Worm (Caenorhabditis elegans) whole organism, L1 larva: Measurements from ENCODE around the gene Y7A5A.8.

Experiments used
- C16A3.4 ChIP-seq: fragments of 150-350 bp; optimal IDR thresholded peaks from 2 replicates; lab custom pipeline; 2014; ENCODE audit warnings: missing biosample characterization, missing genetic modification characterization
- Y116A8C.19 ChIP-seq: sonication (generic microtip); optimal IDR thresholded peaks from 2 replicates; lab custom pipeline; 2016; ENCODE audit warnings: missing compliant biosample characterization, missing genetic modification characterization, borderline replicate concordance
- ama-1 ChIP-seq: fragments of 150-350 bp; optimal IDR thresholded peaks from 2 replicates; lab custom pipeline; 2014
- blmp-1 ChIP-seq: fragments of 150-350 bp; optimal IDR thresholded peaks from 2 replicates; lab custom pipeline; 2014; ENCODE audit warnings: missing biosample characterization, missing genetic modification characterization
- ceh-63 ChIP-seq: fragments of 200-800 bp; sonication (Bioruptor generic); optimal IDR thresholded peaks from 2 replicates; lab custom pipeline; 2018; ENCODE audit warnings: mild to moderate bottlenecking, missing genetic modification characterization, missing compliant biosample characterization
- ceh-8 ChIP-seq: fragments of 200-800 bp; sonication (Bioruptor generic); optimal IDR thresholded peaks from 2 replicates; lab custom pipeline; 2018; ENCODE audit warnings: mild to moderate bottlenecking, missing genetic modification characterization, moderate library complexity, missing compliant biosample characterization
- ceh-88 ChIP-seq: fragments of 200-800 bp; sonication (Bioruptor generic); IDR thresholded peaks from 2 replicates; pipeline ENCODE4 v1.3.6; 2022; ENCODE audit warnings: missing genetic modification characterization, missing compliant biosample characterization
- elt-2 ChIP-seq: sonication (generic microtip); optimal IDR thresholded peaks from 2 replicates; lab custom pipeline; 2016; ENCODE audit warnings: missing genetic modification characterization, mild to moderate bottlenecking, inconsistent platforms, missing compliant biosample characterization, missing genetic modification reagents
- grh-1 ChIP-seq: fragments of 200-800 bp; sonication (Bioruptor generic); IDR thresholded peaks from 2 replicates; pipeline ENCODE4 v1.3.6; 2022; ENCODE audit warnings: missing genetic modification reagents, missing genetic modification characterization, missing compliant biosample characterization
- hpl-2 ChIP-seq: fragments of 150-350 bp; optimal IDR thresholded peaks from 2 replicates; lab custom pipeline; 2014; ENCODE audit warnings: missing biosample characterization, missing genetic modification reagents, missing genetic modification characterization
- irx-1 ChIP-seq: sonication (generic microtip); optimal IDR thresholded peaks from 2 replicates; lab custom pipeline; 2016; ENCODE audit warnings: missing genetic modification characterization, missing compliant biosample characterization
- jun-1 ChIP-seq: fragments of 150-350 bp; optimal IDR thresholded peaks from 2 replicates; lab custom pipeline; 2014; ENCODE audit warnings: missing biosample characterization, missing genetic modification reagents, missing genetic modification characterization
- lin-35 ChIP-seq, 2 experiments: fragments of 150-350 bp; optimal IDR thresholded peaks; 2 replicates each; lab custom pipeline; 2014; ENCODE audit warnings: missing biosample characterization in 2 of 2, missing genetic modification characterization in 2 of 2, missing genetic modification reagents in 2 of 2
- lir-3 ChIP-seq: sonication (generic microtip); optimal IDR thresholded peaks from 2 replicates; lab custom pipeline; 2016; ENCODE audit warnings: mild to moderate bottlenecking, missing genetic modification characterization, moderate library complexity, missing compliant biosample characterization; ENCODE audit not compliant: poor library complexity
- lsy-2 ChIP-seq, 2 experiments: fragments of 150-350 bp; optimal IDR thresholded peaks; 2 replicates each; lab custom pipeline; 2014; ENCODE audit warnings: missing biosample characterization in 2 of 2, missing genetic modification characterization in 2 of 2
- mab-9 ChIP-seq: fragments of 200-800 bp; sonication (Bioruptor generic); IDR thresholded peaks from 2 replicates; pipeline ENCODE4 v1.3.6; 2022; ENCODE audit warnings: missing genetic modification reagents, missing genetic modification characterization, missing compliant biosample characterization
- mef-2 ChIP-seq: fragments of 150-350 bp; optimal IDR thresholded peaks from 2 replicates; lab custom pipeline; 2014; ENCODE audit warnings: missing biosample characterization, missing genetic modification characterization
- mep-1 ChIP-seq: fragments of 150-350 bp; optimal IDR thresholded peaks from 2 replicates; lab custom pipeline; 2014; ENCODE audit warnings: missing biosample characterization, missing genetic modification characterization
- nhr-20 ChIP-seq: sonication (generic microtip); optimal IDR thresholded peaks from 2 replicates; lab custom pipeline; 2016; ENCODE audit warnings: mild to moderate bottlenecking, missing genetic modification characterization, missing compliant biosample characterization
- nhr-28 ChIP-seq: fragments of 150-350 bp; optimal IDR thresholded peaks from 2 replicates; lab custom pipeline; 2014; ENCODE audit warnings: missing biosample characterization, missing genetic modification characterization
- nhr-47 ChIP-seq: sonication (generic microtip); optimal IDR thresholded peaks from 2 replicates; lab custom pipeline; 2016; ENCODE audit warnings: mild to moderate bottlenecking, missing genetic modification characterization, moderate library complexity, missing compliant biosample characterization
- nhr-77 ChIP-seq: fragments of 150-350 bp; optimal IDR thresholded peaks from 2 replicates; lab custom pipeline; 2014; ENCODE audit warnings: missing biosample characterization, missing genetic modification characterization
- nhr-85 ChIP-seq: sonication (generic microtip); peaks from one replicate; lab custom pipeline; 2016; ENCODE audit warnings: missing genetic modification characterization, inconsistent platforms, missing compliant biosample characterization
- nhr-90 ChIP-seq: sonication (generic microtip); optimal IDR thresholded peaks from 2 replicates; lab custom pipeline; 2016; ENCODE audit warnings: mild to moderate bottlenecking, missing genetic modification characterization, missing compliant biosample characterization; ENCODE audit not compliant: poor library complexity
- pqm-1 ChIP-seq: sonication (generic microtip); optimal IDR thresholded peaks from 3 replicates; lab custom pipeline; 2017; ENCODE audit warnings: missing biosample characterization, missing genetic modification characterization
- rnt-1 ChIP-seq: sonication (generic microtip); optimal IDR thresholded peaks from 2 replicates; lab custom pipeline; 2016; ENCODE audit warnings: mild to moderate bottlenecking, missing genetic modification characterization, moderate library complexity, missing compliant biosample characterization
- snu-23 ChIP-seq: sonication (generic microtip); optimal IDR thresholded peaks from 2 replicates; lab custom pipeline; 2016; ENCODE audit warnings: missing genetic modification characterization, missing compliant biosample characterization
- sox-4 ChIP-seq: sonication (generic microtip); optimal IDR thresholded peaks from 2 replicates; lab custom pipeline; 2016; ENCODE audit warnings: missing genetic modification characterization, missing compliant biosample characterization
- sptf-1 ChIP-seq: fragments of 150-350 bp; optimal IDR thresholded peaks from 2 replicates; lab custom pipeline; 2014; ENCODE audit warnings: missing biosample characterization, missing genetic modification characterization
- swsn-7 ChIP-seq: sonication (generic microtip); optimal IDR thresholded peaks from 2 replicates; lab custom pipeline; 2016; ENCODE audit warnings: missing genetic modification characterization, missing compliant biosample characterization
- tlp-1 ChIP-seq: fragments of 150-350 bp; optimal IDR thresholded peaks from 2 replicates; lab custom pipeline; 2014; ENCODE audit warnings: missing biosample characterization, missing genetic modification characterization
- unc-86 ChIP-seq: sonication (generic microtip); optimal IDR thresholded peaks from 2 replicates; lab custom pipeline; 2016; ENCODE audit warnings: missing genetic modification characterization, missing compliant biosample characterization
- vab-15 ChIP-seq: sonication (generic microtip); optimal IDR thresholded peaks from 2 replicates; lab custom pipeline; 2017; ENCODE audit warnings: missing genotype, mild to moderate bottlenecking, missing genetic modification characterization, missing compliant biosample characterization
- xbp-1 ChIP-seq: sonication (generic microtip); optimal IDR thresholded peaks from 2 replicates; lab custom pipeline; 2016; ENCODE audit warnings: missing genetic modification characterization, missing compliant biosample characterization
- zag-1 ChIP-seq: fragments of 150-350 bp; optimal IDR thresholded peaks from 2 replicates; lab custom pipeline; 2014; ENCODE audit warnings: missing biosample characterization, missing genetic modification characterization
- ztf-4 ChIP-seq: fragments of 150-350 bp; optimal IDR thresholded peaks from 2 replicates; lab custom pipeline; 2014; ENCODE audit warnings: missing biosample characterization, missing genetic modification characterization

Gene Y7A5A.8

ce11 chrX:15794977-15795376 is 27.3 kb upstream of the Y7A5A.8 start, which contains the start of gene Y7A5A.10:
Gene Y7A5A.10 (minus strand): TSS chrX:15795077.
- no peak for TF ChIP-seq zag-1 (tag; lab: Kevin White, UChicago)
- no peak for TF ChIP-seq mep-1 (tag; lab: Kevin White, UChicago)
- TF ChIP-seq ama-1 (lab: Kevin White, UChicago): no peak
- TF ChIP-seq nhr-47 (tag; lab: Kevin White, UChicago): no peak
- TF ChIP-seq unc-86: no peak
- TF ChIP-seq vab-15 (tag; lab: Kevin White, UChicago): no peak
- no peak for TF ChIP-seq lsy-2 (tag; optimal IDR thresholded peaks at IDR 0.05; lab: Kevin White, UChicago)
- TF ChIP-seq irx-1 (tag; lab: Kevin White, UChicago): no peak
- no peak for TF ChIP-seq sptf-1 (tag; lab: Kevin White, UChicago)
- no peak for TF ChIP-seq swsn-7 (tag; lab: Kevin White, UChicago)
- no peak for TF ChIP-seq xbp-1

- TF ChIP-seq nhr-85: no peak
- TF ChIP-seq nhr-90 (tag; lab: Kevin White, UChicago): peak; percentile 22
- TF ChIP-seq xbp-1: no peak
- peak; percentile 18; the same call in 1 of the 2 replicates for TF ChIP-seq grh-1 (GFP tag; lab: Robert Waterston, UW)
- no peak for TF ChIP-seq jun-1 (tag; lab: Kevin White, UChicago)
- TF ChIP-seq blmp-1 (tag; lab: Kevin White, UChicago): no peak
- TF ChIP-seq sox-4: no peak
- no peak for TF ChIP-seq ceh-8 (GFP tag; lab: Kevin White, UChicago)
- no peak for TF ChIP-seq ceh-88 (GFP tag; lab: Robert Waterston, UW)
- TF ChIP-seq snu-23: no peak
- no peak for TF ChIP-seq pqm-1 (tag; lab: Kevin White, UChicago)
Observed at ce11 chrX:15796633-15797032, 25.7 kb upstream of the Y7A5A.8 start.

- TF ChIP-seq rnt-1 (tag; lab: Kevin White, UChicago) (no peak), elt-2 (tag; lab: Kevin White, UChicago) (peak; percentile 35)
Observed at ce11 chrX:15799595-15799994, 22.7 kb upstream of the Y7A5A.8 start, which contains the start of gene Y7A5A.6. Gene Y7A5A.6 (minus strand): TSS chrX:15799695.

- TF ChIP-seq vab-15 (tag; lab: Kevin White, UChicago): no peak
- TF ChIP-seq nhr-20 (tag; lab: Kevin White, UChicago): no peak
- no peak for TF ChIP-seq mab-9 (GFP tag; lab: Robert Waterston, UW)
- TF ChIP-seq pqm-1 (tag; lab: Kevin White, UChicago): no peak
- no peak for TF ChIP-seq Y116A8C.19 (tag; lab: Kevin White, UChicago)
- no peak for TF ChIP-seq C16A3.4
- no peak for TF ChIP-seq ceh-63 (GFP tag; lab: Kevin White, UChicago)
- no peak for TF ChIP-seq ztf-4
- no peak for TF ChIP-seq nhr-47 (tag; lab: Kevin White, UChicago)
- TF ChIP-seq lin-35 (GFP tag; optimal IDR thresholded peaks at IDR 0.05; lab: Kevin White, UChicago): no peak
- no peak for TF ChIP-seq nhr-28 (tag; lab: Kevin White, UChicago)
- TF ChIP-seq tlp-1 (tag; lab: Kevin White, UChicago): no peak
- no peak for TF ChIP-seq grh-1 (GFP tag; lab: Robert Waterston, UW)
- TF ChIP-seq lsy-2 (tag; optimal IDR thresholded peaks at IDR 0.05; lab: Kevin White, UChicago): no peak
- no peak for TF ChIP-seq hpl-2 (GFP tag; lab: Kevin White, UChicago)
- no peak for TF ChIP-seq jun-1 (tag; lab: Kevin White, UChicago)
- TF ChIP-seq nhr-77 (tag; lab: Kevin White, UChicago): no peak
- no peak for TF ChIP-seq lir-3 (tag; lab: Kevin White, UChicago)
- TF ChIP-seq mef-2 (tag; lab: Kevin White, UChicago): no peak
Observed at ce11 chrX:15801827-15802226, 20.5 kb upstream of the Y7A5A.8 start.
